Worm (Caenorhabditis elegans) whole organism, L4 larva: ENCODE data around the gene cyp-34A1.

ENCODE experiments used
- F44E2.7 ChIP-seq: fragments of 200-800 bp; sonication (Bioruptor generic); IDR thresholded peaks from 2 replicates; pipeline ENCODE4 v2.1.2; 2022; ENCODE audit warnings: missing genetic modification characterization, missing compliant biosample characterization
- F49E8.2 ChIP-seq: sonication (generic microtip); optimal IDR thresholded peaks from 2 replicates; lab custom pipeline; 2016; ENCODE audit warnings: missing compliant biosample characterization, mild to moderate bottlenecking, missing genetic modification characterization, borderline replicate concordance
- R02D3.7 ChIP-seq: fragments of 150-350 bp; sonication (generic microtip); optimal IDR thresholded peaks from 3 replicates; lab custom pipeline; 2014; ENCODE audit warnings: missing biosample characterization, missing genetic modification characterization
- Y75B8A.6 ChIP-seq: fragments of 200-800 bp; sonication (Bioruptor generic); IDR thresholded peaks from 2 replicates; pipeline ENCODE4 v1.3.6; 2022; ENCODE audit warnings: missing genetic modification reagents, missing genetic modification characterization, missing compliant biosample characterization
- aha-1 ChIP-seq: fragments of 150-350 bp; peaks from one replicate; lab custom pipeline; 2014; ENCODE audit warnings: missing biosample characterization, missing genetic modification characterization
- ama-1 ChIP-seq: fragments of 150-350 bp; optimal IDR thresholded peaks from 2 replicates; lab custom pipeline; 2014; ENCODE audit warnings: inconsistent platforms, mixed read lengths
- ceh-28 ChIP-seq: fragments of 150-350 bp; optimal IDR thresholded peaks from 2 replicates; lab custom pipeline; 2014; ENCODE audit warnings: missing biosample characterization, missing genetic modification reagents, missing genetic modification characterization
- ceh-44 ChIP-seq: fragments of 200-800 bp; sonication (Bioruptor generic); IDR thresholded peaks from 2 replicates; pipeline ENCODE4 v1.3.6; 2022; ENCODE audit warnings: missing genetic modification reagents, missing genetic modification characterization, missing compliant biosample characterization
- cey-2 ChIP-seq: sonication (generic microtip); optimal IDR thresholded peaks from 3 replicates; lab custom pipeline; 2017; ENCODE audit warnings: missing genetic modification characterization, mild to moderate bottlenecking, missing compliant biosample characterization, antibody characterized with exemption, borderline replicate concordance; ENCODE audit not compliant: insufficient read depth
- daf-16 ChIP-seq, 3 experiments: sonication (generic microtip); optimal IDR thresholded peaks; 2 replicates each; lab custom pipeline; 2016 to 2017; ENCODE audit warnings: missing genetic modification characterization in 3 of 3, missing genetic modification reagents in 3 of 3, mild to moderate bottlenecking in 2 of 3, missing compliant biosample characterization in 2 of 3, missing biosample characterization in 1 of 3, moderate library complexity in 1 of 3
- daf-19 ChIP-seq: fragments of 200-800 bp; sonication (Bioruptor generic); conservative IDR thresholded peaks from 2 replicates; pipeline ENCODE4 v1.3.6; 2022; ENCODE audit warnings: missing genetic modification characterization, missing compliant biosample characterization
- daf-8 ChIP-seq: fragments of 200-800 bp; sonication (Bioruptor generic); IDR thresholded peaks from 2 replicates; pipeline ENCODE4 v1.3.6; 2022; ENCODE audit warnings: missing genetic modification characterization, missing compliant biosample characterization
- dpl-1 ChIP-seq: fragments of 150-350 bp; optimal IDR thresholded peaks from 2 replicates; lab custom pipeline; 2014; ENCODE audit warnings: missing biosample characterization, missing genetic modification reagents, missing genetic modification characterization
- duxl-1 ChIP-seq: sonication (generic microtip); optimal IDR thresholded peaks from 2 replicates; lab custom pipeline; 2016; ENCODE audit warnings: mild to moderate bottlenecking, missing genetic modification characterization, moderate library complexity, missing compliant biosample characterization; ENCODE audit not compliant: poor library complexity
- dve-1 ChIP-seq: sonication (generic microtip); optimal IDR thresholded peaks from 2 replicates; lab custom pipeline; 2017; ENCODE audit warnings: antibody characterized with exemption, mild to moderate bottlenecking, missing genetic modification characterization, missing compliant biosample characterization; ENCODE audit not compliant: insufficient read depth
- egl-43 ChIP-seq: fragments of 200-800 bp; sonication (Bioruptor generic); IDR thresholded peaks from 2 replicates; pipeline ENCODE4 v1.3.6; 2022; ENCODE audit warnings: missing genetic modification reagents, missing genetic modification characterization, missing compliant biosample characterization
- hif-1 ChIP-seq, 2 experiments: sonication (generic microtip); optimal IDR thresholded peaks; 2 replicates each; lab custom pipeline; 2016 to 2017; ENCODE audit warnings: missing compliant biosample characterization in 2 of 2, missing genetic modification characterization in 2 of 2, missing genetic modification reagents in 2 of 2, missing genotype in 2 of 2, mild to moderate bottlenecking in 1 of 2
- lin-13 ChIP-seq: fragments of 150-350 bp; optimal IDR thresholded peaks from 2 replicates; lab custom pipeline; 2014; ENCODE audit warnings: missing biosample characterization, missing genetic modification reagents, missing genetic modification characterization
- madf-9 ChIP-seq: fragments of 200-800 bp; sonication (Bioruptor generic); conservative IDR thresholded peaks from 2 replicates; pipeline ENCODE4 v1.3.6; 2022; ENCODE audit warnings: missing genetic modification reagents, missing genetic modification characterization, missing compliant biosample characterization
- mdl-1 ChIP-seq, 2 experiments: fragments of 150-350 bp in 1 of 2; sonication (generic microtip) in 1 of 2; optimal IDR thresholded peaks; 2 replicates each; lab custom pipeline; 2014 to 2017; ENCODE audit warnings: missing biosample characterization in 2 of 2, missing genetic modification characterization in 2 of 2
- mes-2 ChIP-seq: sonication (generic microtip); optimal IDR thresholded peaks from 2 replicates; lab custom pipeline; 2016; ENCODE audit warnings: missing genotype, mild to moderate bottlenecking, missing genetic modification characterization, missing compliant biosample characterization; ENCODE audit not compliant: poor library complexity, severe bottlenecking
- nhr-10 ChIP-seq: fragments of 150-350 bp; optimal IDR thresholded peaks from 2 replicates; lab custom pipeline; 2014; ENCODE audit warnings: missing biosample characterization, missing genetic modification characterization
- nhr-11 ChIP-seq: fragments of 150-350 bp; optimal IDR thresholded peaks from 2 replicates; lab custom pipeline; 2014; ENCODE audit warnings: missing biosample characterization, missing genetic modification characterization
- nhr-111 ChIP-seq: fragments of 200-800 bp; sonication (Bioruptor generic); optimal IDR thresholded peaks from 2 replicates; lab custom pipeline; 2018; ENCODE audit warnings: mild to moderate bottlenecking, missing genetic modification characterization, missing compliant biosample characterization
- nhr-237 ChIP-seq: sonication (generic microtip); optimal IDR thresholded peaks from 2 replicates; lab custom pipeline; 2017; ENCODE audit warnings: missing biosample characterization, missing genetic modification characterization
- nhr-25 ChIP-seq: sonication (generic microtip); optimal IDR thresholded peaks from 2 replicates; lab custom pipeline; 2017; ENCODE audit warnings: missing genetic modification characterization, mild to moderate bottlenecking, missing compliant biosample characterization, antibody characterized with exemption, moderate library complexity, borderline replicate concordance; ENCODE audit not compliant: insufficient read depth
- nhr-42 ChIP-seq: fragments of 200-800 bp; sonication (Bioruptor generic); IDR thresholded peaks from 2 replicates; pipeline ENCODE4 v1.3.6; 2022; ENCODE audit warnings: missing genetic modification characterization, missing compliant biosample characterization
- nhr-48 ChIP-seq: sonication (generic microtip); optimal IDR thresholded peaks from 2 replicates; lab custom pipeline; 2016; ENCODE audit warnings: mild to moderate bottlenecking, missing genetic modification characterization, missing compliant biosample characterization
- nhr-77 ChIP-seq: fragments of 150-350 bp; optimal IDR thresholded peaks from 2 replicates; lab custom pipeline; 2014; ENCODE audit warnings: missing biosample characterization, missing genetic modification characterization
- php-3 ChIP-seq: fragments of 200-800 bp; sonication (Bioruptor generic); IDR thresholded peaks from 2 replicates; pipeline ENCODE4 v1.3.6; 2022; ENCODE audit warnings: missing genetic modification reagents, missing genetic modification characterization, missing compliant biosample characterization
- saeg-2 ChIP-seq: fragments of 200-800 bp; sonication (Bioruptor generic); IDR thresholded peaks from 2 replicates; pipeline ENCODE4 v1.3.6; 2022; ENCODE audit warnings: missing genetic modification reagents, missing genetic modification characterization, missing compliant biosample characterization
- sdz-12 ChIP-seq: fragments of 200-800 bp; sonication (Bioruptor generic); optimal IDR thresholded peaks from 2 replicates; lab custom pipeline; 2018; ENCODE audit warnings: mild to moderate bottlenecking, missing genetic modification characterization, missing compliant biosample characterization
- spr-1 ChIP-seq: sonication (generic microtip); optimal IDR thresholded peaks from 2 replicates; lab custom pipeline; 2016; ENCODE audit warnings: mild to moderate bottlenecking, missing genetic modification characterization, missing compliant biosample characterization
- spr-3 ChIP-seq: fragments of 200-800 bp; sonication (Bioruptor generic); optimal IDR thresholded peaks from 2 replicates; lab custom pipeline; 2018; ENCODE audit warnings: mild to moderate bottlenecking, missing genetic modification characterization, missing compliant biosample characterization
- tra-1 ChIP-seq: fragments of 200-800 bp; sonication (Bioruptor generic); IDR thresholded peaks from 2 replicates; pipeline ENCODE4 v1.3.6; 2022; ENCODE audit warnings: missing genetic modification reagents, missing genetic modification characterization, missing compliant biosample characterization
- unc-39 ChIP-seq: sonication (generic microtip); optimal IDR thresholded peaks from 2 replicates; lab custom pipeline; 2017; ENCODE audit warnings: missing biosample characterization, missing genetic modification characterization
- unc-62 ChIP-seq, 3 experiments: fragments of 150-350 bp in 1 of 3; sonication (generic microtip); optimal IDR thresholded peaks in 2 of 3; peaks in 1 of 3; 1 replicate in 1 of 3; 2 replicates in 2 of 3; lab custom pipeline; 2014 to 2017; ENCODE audit warnings: missing biosample characterization in 3 of 3, missing genetic modification characterization in 3 of 3, missing genetic modification reagents in 3 of 3, missing genotype in 1 of 3
- zag-1 ChIP-seq: fragments of 150-350 bp; optimal IDR thresholded peaks from 2 replicates; lab custom pipeline; 2014; ENCODE audit warnings: missing biosample characterization, missing genetic modification characterization

Gene cyp-34A1

ce11 chrV:15318638-15319037 lies 30.9 kb upstream of the cyp-34A1 start, which contains the start of gene nhr-291 (continued):
- TF ChIP-seq aha-1 (no peak), F49E8.2 (tag; lab: Kevin White, UChicago) (no peak), ama-1 (lab: Kevin White, UChicago) (no peak), hif-1 (tag; optimal IDR thresholded peaks at IDR 0.05; lab: Kevin White, UChicago) (no peak), daf-19 (GFP tag; lab: Robert Waterston, UW) (no peak), nhr-77 (tag; lab: Kevin White, UChicago) (peak; percentile 96), madf-9 (no peak), nhr-237 (no peak), egl-43 (GFP tag; lab: Robert Waterston, UW) (no peak), mes-2 (tag; lab: Kevin White, UChicago) (no peak), daf-8 (GFP tag; lab: Robert Waterston, UW) (no peak), php-3 (GFP tag; lab: Robert Waterston, UW) (no peak), zag-1 (tag; lab: Kevin White, UChicago) (no peak), nhr-111 (GFP tag; lab: Kevin White, UChicago) (no peak), nhr-42 (no peak), spr-3 (no peak), tra-1 (GFP tag; lab: Robert Waterston, UW) (peak; percentile 56; the same call in 1 of the 2 replicates), mdl-1 (tag; optimal IDR thresholded peaks at IDR 0.05; lab: Kevin White, UChicago) (peak in 1 of 2 experiments; percentile 30), nhr-11 (tag; lab: Kevin White, UChicago) (no peak), nhr-10 (tag; lab: Kevin White, UChicago) (peak; percentile 31), nhr-25 (tag; lab: Kevin White, UChicago) (no peak), duxl-1 (tag; lab: Kevin White, UChicago) (no peak), dve-1 (tag; lab: Kevin White, UChicago) (peak; percentile 80), unc-39 (tag; lab: Kevin White, UChicago) (no peak), spr-1 (tag; lab: Kevin White, UChicago) (no peak), F44E2.7 (GFP tag; lab: Robert Waterston, UW) (no peak)

DNA sequence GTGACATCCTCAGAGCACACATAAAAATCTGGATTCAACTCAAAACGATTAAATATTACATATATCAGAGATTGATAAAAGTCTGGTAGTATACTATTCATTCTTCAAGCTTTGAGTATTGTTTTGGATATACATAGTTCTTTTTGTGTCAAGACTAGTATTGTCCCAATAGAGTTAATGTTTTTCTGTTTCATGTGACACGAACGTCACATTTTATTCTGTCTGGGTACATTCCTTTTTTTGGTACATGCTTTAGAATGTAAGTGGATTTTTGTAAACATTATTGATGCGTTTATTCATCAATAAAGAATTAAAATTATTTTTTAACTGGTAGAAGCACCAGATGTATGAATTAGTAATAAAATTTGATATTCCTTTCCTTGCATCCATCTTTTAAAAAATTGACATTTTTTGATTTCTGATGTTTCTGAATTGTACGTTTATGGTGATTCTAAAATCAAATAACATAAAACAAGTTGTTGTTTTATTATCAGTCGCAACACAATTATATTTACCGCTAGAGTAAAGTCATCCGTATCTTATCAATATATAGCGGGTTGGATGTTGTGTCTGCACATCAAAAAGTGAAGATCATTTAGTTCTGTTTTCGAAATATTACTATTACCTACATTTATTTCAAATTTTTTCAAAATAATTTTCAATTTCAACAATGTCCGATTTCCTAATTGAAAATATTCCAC lies 28.2 kb upstream of the cyp-34A1 start, which contains the start of the genes srt-22 and nhr-246:
srt-22 (minus strand) TSS at position 101 of the 701 bp plus-strand sequence.
nhr-246 (plus strand) TSS at position 651 of the 701 bp plus-strand sequence.
- TF ChIP-seq ceh-28 (tag; lab: Kevin White, UChicago) (no peak), Y75B8A.6 (GFP tag; lab: Robert Waterston, UW) (no peak), daf-16 (GFP tag; optimal IDR thresholded peaks at IDR 0.05; lab: Kevin White, UChicago) (no peak), daf-16 (tag; optimal IDR thresholded peaks at IDR 0.05; lab: Kevin White, UChicago) (peak; percentile 90), cey-2 (tag; lab: Kevin White, UChicago) (no peak), lin-13 (no peak)

ce11 chrV:15313529-15313928 lies 25.8 kb upstream of the cyp-34A1 start:
- TF ChIP-seq unc-62 (GFP tag; optimal IDR thresholded peaks at IDR 0.05 in 1 of 2; lab: Kevin White, UChicago) (peak in 1 of 2 experiments; percentile 81), unc-62 (tag; optimal IDR thresholded peaks at IDR 0.05; lab: Kevin White, UChicago) (no peak), sdz-12 (GFP tag; lab: Kevin White, UChicago) (no peak), tra-1 (GFP tag; lab: Robert Waterston, UW) (no peak), aha-1 (peak; percentile 69), dpl-1 (no peak), nhr-48 (tag; lab: Kevin White, UChicago) (no peak), egl-43 (GFP tag; lab: Robert Waterston, UW) (no peak), lin-13 (no peak), ceh-44 (GFP tag; lab: Robert Waterston, UW) (no peak), php-3 (GFP tag; lab: Robert Waterston, UW) (no peak), R02D3.7 (tag; lab: Kevin White, UChicago) (no peak), saeg-2 (GFP tag; lab: Robert Waterston, UW) (no peak)
